Fruit fly (Drosophila melanogaster) whole organism, prepupa: Measurements from ENCODE around the gene CG9257.
A peak's percentile ranks its signal among the peaks of the same experiment; 100 is the strongest.

Experiments
- Blimp-1 ChIP-seq: fragments of 200-800 bp; sonication (Bioruptor generic); optimal IDR thresholded peaks from 3 replicates; lab custom pipeline; 2017; ENCODE audit warnings: missing biosample characterization, missing genetic modification characterization, mild to moderate bottlenecking, moderate library complexity, missing genetic modification reagents
- CG10669 ChIP-seq: fragments of 200-800 bp; sonication (Bioruptor generic); optimal IDR thresholded peaks from 3 replicates; lab custom pipeline; 2018; ENCODE audit warnings: missing biosample characterization, mild to moderate bottlenecking, missing genetic modification characterization, moderate library complexity
- CG11294 ChIP-seq: fragments of 200-800 bp; sonication (Bioruptor generic); IDR thresholded peaks from 2 replicates; pipeline ENCODE4 v1.3.6; 2022; ENCODE audit warnings: missing biosample characterization, missing genetic modification characterization
- CG11902 ChIP-seq: fragments of 200-800 bp; sonication (Bioruptor generic); optimal IDR thresholded peaks from 3 replicates; lab custom pipeline; 2016; ENCODE audit warnings: missing biosample characterization, missing genetic modification characterization
- CG15336 ChIP-seq: fragments of 200-800 bp; sonication (Bioruptor generic); IDR thresholded peaks from 2 replicates; pipeline ENCODE4 v1.3.6; 2022; ENCODE audit warnings: missing biosample characterization, missing genetic modification characterization
- CG1621 ChIP-seq: fragments of 200-800 bp; sonication (Bioruptor generic); optimal IDR thresholded peaks from 3 replicates; lab custom pipeline; 2018; ENCODE audit warnings: missing biosample characterization, mild to moderate bottlenecking, missing genetic modification characterization
- CG16779 ChIP-seq: fragments of 200-800 bp; sonication (Bioruptor generic); optimal IDR thresholded peaks from 3 replicates; lab custom pipeline; 2017; ENCODE audit warnings: missing biosample characterization, mild to moderate bottlenecking, missing genetic modification characterization
- CG3032 ChIP-seq: fragments of 200-800 bp; optimal IDR thresholded peaks from 2 replicates; lab custom pipeline; 2019; ENCODE audit warnings: missing biosample characterization, mild to moderate bottlenecking, missing genetic modification characterization, moderate library complexity
- CG31627 ChIP-seq: fragments of 200-800 bp; sonication (Bioruptor generic); optimal IDR thresholded peaks from 3 replicates; lab custom pipeline; 2016; ENCODE audit warnings: missing biosample characterization, missing genetic modification characterization
- CG32006 ChIP-seq: fragments of 200-800 bp; sonication (Bioruptor generic); optimal IDR thresholded peaks from 3 replicates; lab custom pipeline; 2017; ENCODE audit warnings: missing biosample characterization, mild to moderate bottlenecking, missing genetic modification characterization
- CG34406 ChIP-seq: fragments of 200-800 bp; sonication (Bioruptor generic); optimal IDR thresholded peaks from 3 replicates; lab custom pipeline; 2016; ENCODE audit warnings: missing biosample characterization, missing genetic modification characterization
- CG4318 ChIP-seq: fragments of 200-800 bp; sonication (Bioruptor generic); optimal IDR thresholded peaks from 3 replicates; lab custom pipeline; 2017; ENCODE audit warnings: missing biosample characterization, mild to moderate bottlenecking, missing genetic modification characterization
- CG6792 ChIP-seq: fragments of 200-800 bp; sonication (Bioruptor generic); optimal IDR thresholded peaks from 3 replicates; lab custom pipeline; 2016; ENCODE audit warnings: missing biosample characterization, missing genetic modification characterization
- CG6808 ChIP-seq: fragments of 200-800 bp; sonication (Bioruptor generic); optimal IDR thresholded peaks from 3 replicates; lab custom pipeline; 2017; ENCODE audit warnings: missing biosample characterization, missing genetic modification characterization, mild to moderate bottlenecking, moderate library complexity, missing genetic modification reagents
- CG6854 ChIP-seq: fragments of 200-800 bp; sonication (Bioruptor generic); optimal IDR thresholded peaks from 2 replicates; lab custom pipeline; 2017; ENCODE audit warnings: missing biosample characterization, mild to moderate bottlenecking, missing genetic modification characterization
- CG7368 ChIP-seq: fragments of 200-800 bp; sonication (Bioruptor generic); optimal IDR thresholded peaks from 3 replicates; lab custom pipeline; 2016; ENCODE audit warnings: missing biosample characterization, missing genetic modification characterization
- CG8319 ChIP-seq: fragments of 200-800 bp; sonication (Bioruptor generic); optimal IDR thresholded peaks from 3 replicates; lab custom pipeline; 2016; ENCODE audit warnings: missing biosample characterization, missing genetic modification characterization
- CG8632 ChIP-seq: fragments of 200-800 bp; sonication (Bioruptor generic); optimal IDR thresholded peaks from 3 replicates; lab custom pipeline; 2016; ENCODE audit warnings: missing biosample characterization, missing genetic modification characterization
- CG9139 ChIP-seq: fragments of 200-800 bp; sonication (Bioruptor generic); optimal IDR thresholded peaks from 3 replicates; lab custom pipeline; 2017; ENCODE audit warnings: missing biosample characterization, mild to moderate bottlenecking, missing genetic modification characterization
- Eip75B ChIP-seq: fragments of 200-800 bp; sonication (Bioruptor generic); optimal IDR thresholded peaks from 3 replicates; lab custom pipeline; 2016; ENCODE audit warnings: missing biosample characterization, missing genetic modification characterization
- Eip93F ChIP-seq: fragments of 200-800 bp; sonication (Bioruptor generic); optimal IDR thresholded peaks from 2 replicates; lab custom pipeline; 2016; ENCODE audit warnings: missing biosample characterization, mild to moderate bottlenecking, missing genetic modification characterization
- Ets21C ChIP-seq: fragments of 200-800 bp; sonication (Bioruptor generic); optimal IDR thresholded peaks from 3 replicates; lab custom pipeline; 2016; ENCODE audit warnings: missing biosample characterization, missing genetic modification characterization
- Ets96B ChIP-seq: fragments of 200-800 bp; optimal IDR thresholded peaks from 2 replicates; lab custom pipeline; 2019; ENCODE audit warnings: missing biosample characterization, mild to moderate bottlenecking, missing genetic modification characterization, moderate library complexity
- Gug ChIP-seq: fragments of 200-800 bp; sonication (Bioruptor generic); IDR thresholded peaks from 2 replicates; pipeline ENCODE4 v1.3.6; 2022; ENCODE audit warnings: missing biosample characterization, missing genetic modification characterization
- Hr39 ChIP-seq: fragments of 200-800 bp; sonication (Bioruptor generic); optimal IDR thresholded peaks from 2 replicates; lab custom pipeline; 2016; ENCODE audit warnings: missing biosample characterization, missing genetic modification characterization
- Hr4 ChIP-seq: fragments of 200-800 bp; sonication (Bioruptor generic); optimal IDR thresholded peaks from 3 replicates; lab custom pipeline; 2016; ENCODE audit warnings: missing biosample characterization, missing genetic modification characterization
- Met ChIP-seq: fragments of 200-800 bp; sonication (Bioruptor generic); optimal IDR thresholded peaks from 3 replicates; lab custom pipeline; 2016; ENCODE audit warnings: missing biosample characterization, missing genetic modification characterization
- Smox ChIP-seq: fragments of 200-800 bp; sonication (Bioruptor generic); optimal IDR thresholded peaks from 3 replicates; lab custom pipeline; 2016; ENCODE audit warnings: missing biosample characterization, missing genetic modification characterization
- Sox102F ChIP-seq: fragments of 200-800 bp; sonication (Bioruptor generic); optimal IDR thresholded peaks from 2 replicates; lab custom pipeline; 2016; ENCODE audit warnings: missing biosample characterization, mild to moderate bottlenecking, missing genetic modification characterization
- Sox14 ChIP-seq: fragments of 200-800 bp; sonication (Bioruptor generic); optimal IDR thresholded peaks from 3 replicates; lab custom pipeline; 2016; ENCODE audit warnings: missing biosample characterization, missing genetic modification characterization
- Sox15 ChIP-seq: fragments of 200-800 bp; sonication (Bioruptor generic); optimal IDR thresholded peaks from 3 replicates; lab custom pipeline; 2016; ENCODE audit warnings: missing biosample characterization, missing genetic modification characterization
- achi ChIP-seq: fragments of 200-800 bp; sonication (Bioruptor generic); optimal IDR thresholded peaks from 3 replicates; lab custom pipeline; 2016; ENCODE audit warnings: missing biosample characterization, missing genetic modification characterization
- acj6 ChIP-seq: fragments of 200-800 bp; sonication (Bioruptor generic); optimal IDR thresholded peaks from 3 replicates; lab custom pipeline; 2016; ENCODE audit warnings: missing biosample characterization, missing genetic modification characterization
- cyc ChIP-seq: fragments of 200-800 bp; sonication (Bioruptor generic); optimal IDR thresholded peaks from 3 replicates; lab custom pipeline; 2016; ENCODE audit warnings: missing biosample characterization, missing genetic modification characterization
- dac ChIP-seq: fragments of 200-800 bp; sonication (Bioruptor generic); optimal IDR thresholded peaks from 2 replicates; lab custom pipeline; 2017; ENCODE audit warnings: missing biosample characterization, mild to moderate bottlenecking, missing genetic modification characterization
- dsx ChIP-seq: fragments of 200-800 bp; optimal IDR thresholded peaks from 3 replicates; lab custom pipeline; 2019; ENCODE audit warnings: missing biosample characterization, mild to moderate bottlenecking, missing genetic modification characterization, moderate library complexity; ENCODE audit not compliant: poor library complexity, severe bottlenecking
- eg ChIP-seq: fragments of 200-800 bp; sonication (Bioruptor generic); IDR thresholded peaks from 3 replicates; pipeline ENCODE4 v1.3.6; 2022; ENCODE audit warnings: missing biosample characterization, missing genetic modification characterization
- fd59A ChIP-seq: fragments of 200-800 bp; sonication (Bioruptor generic); optimal IDR thresholded peaks from 2 replicates; lab custom pipeline; 2017; ENCODE audit warnings: missing biosample characterization, mild to moderate bottlenecking, missing genetic modification characterization, missing genetic modification reagents
- fd85E ChIP-seq: fragments of 200-800 bp; sonication (Bioruptor generic); optimal IDR thresholded peaks from 3 replicates; lab custom pipeline; 2016; ENCODE audit warnings: missing biosample characterization, missing genetic modification characterization
- fkh ChIP-seq: fragments of 200-800 bp; sonication (Bioruptor generic); optimal IDR thresholded peaks from 3 replicates; lab custom pipeline; 2017; ENCODE audit warnings: missing biosample characterization, mild to moderate bottlenecking, missing genetic modification characterization, moderate library complexity
- lz ChIP-seq: fragments of 200-800 bp; sonication (Bioruptor generic); optimal IDR thresholded peaks from 3 replicates; lab custom pipeline; 2016; ENCODE audit warnings: missing biosample characterization, missing genetic modification characterization
- net ChIP-seq: fragments of 200-800 bp; sonication (Bioruptor generic); optimal IDR thresholded peaks from 3 replicates; lab custom pipeline; 2016; ENCODE audit warnings: missing biosample characterization, missing genetic modification characterization
- salr ChIP-seq, 2 experiments: fragments of 200-800 bp; sonication (Bioruptor generic); optimal IDR thresholded peaks; 3 replicates each; lab custom pipeline; 2016 to 2018; ENCODE audit warnings: missing biosample characterization in 2 of 2, missing genetic modification characterization in 2 of 2, mild to moderate bottlenecking in 1 of 2
- ss ChIP-seq, 2 experiments: fragments of 200-800 bp; sonication (Bioruptor generic); optimal IDR thresholded peaks; 2 replicates in 1 of 2; 3 replicates in 1 of 2; lab custom pipeline; 2017 to 2018; ENCODE audit warnings: mild to moderate bottlenecking in 2 of 2, missing biosample characterization in 2 of 2, missing genetic modification characterization in 2 of 2, moderate library complexity in 1 of 2
- svp ChIP-seq: fragments of 200-800 bp; sonication (Bioruptor generic); peaks from one replicate; lab custom pipeline; 2016; ENCODE audit warnings: missing biosample characterization, missing genetic modification characterization
- vri ChIP-seq: fragments of 200-800 bp; sonication (Bioruptor generic); optimal IDR thresholded peaks from 3 replicates; lab custom pipeline; 2016; ENCODE audit warnings: missing biosample characterization, mild to moderate bottlenecking, missing genetic modification characterization

Gene CG9257

DNA sequence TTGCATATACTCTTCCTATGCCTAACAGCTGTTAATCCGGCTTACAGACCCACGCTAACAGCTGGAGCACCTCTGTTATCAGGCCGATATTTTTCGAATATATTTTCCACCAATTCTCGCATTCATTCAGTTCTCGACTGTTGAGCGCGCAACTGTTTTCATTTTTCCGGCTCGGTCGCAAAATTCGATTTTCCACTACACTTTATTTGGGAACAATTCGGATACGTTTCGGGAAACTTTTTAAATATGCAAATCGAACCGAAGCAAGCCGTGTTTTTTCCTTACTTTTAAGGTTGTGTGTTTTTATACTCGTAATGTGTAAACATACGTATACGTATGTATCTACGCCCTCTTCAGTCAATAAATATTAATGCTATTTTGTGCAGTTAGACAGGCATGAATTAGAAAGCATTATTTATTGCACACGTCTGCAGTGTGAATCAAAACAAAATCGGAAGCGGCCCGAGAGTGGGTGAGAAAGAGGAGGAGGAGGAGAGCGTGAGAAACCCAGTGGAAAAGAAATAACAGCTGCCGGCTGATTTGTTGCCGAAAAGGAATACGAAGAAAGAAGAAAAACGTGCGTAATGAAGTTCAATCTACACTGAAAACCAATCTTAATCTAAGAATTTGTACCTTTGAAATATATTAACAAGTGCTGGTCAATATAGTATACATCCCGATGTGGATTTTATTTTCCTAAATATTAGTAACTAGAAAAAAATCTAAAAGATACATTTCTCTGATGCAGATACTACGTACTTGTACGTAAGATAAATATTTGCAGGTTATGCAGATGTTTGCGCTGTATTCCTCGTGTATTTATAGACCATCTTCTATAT lies 5.3 kb downstream of the CG9257 start (continued):
- TF ChIP-seq ss (GFP tag; optimal IDR thresholded peaks at IDR 0.05; lab: Kevin White, UChicago) (no peak), CG9139 (no peak), Sox14 (GFP tag; lab: Kevin White, UChicago) (no peak), Hr4 (GFP tag; lab: Kevin White, UChicago) (peak; percentile 59), cyc (GFP tag; lab: Kevin White, UChicago) (peak; percentile 12), achi (GFP tag; lab: Kevin White, UChicago) (peak; percentile 59), Sox15 (GFP tag; lab: Kevin White, UChicago) (no peak), CG6854 (peak; percentile 24), salr (GFP tag; optimal IDR thresholded peaks at IDR 0.05; lab: Kevin White, UChicago) (peak in 1 of 2 experiments; percentile 34), CG6808 (GFP tag; lab: Kevin White, UChicago) (no peak), svp (GFP tag; lab: Kevin White, UChicago) (no peak), CG11294 (GFP tag; lab: Robert Waterston, UW) (no peak), lz (GFP tag; lab: Kevin White, UChicago) (peak; percentile 47), CG15336 (GFP tag; lab: Robert Waterston, UW) (no peak; the same call in 1 of the 2 replicates), dac (GFP tag; lab: Kevin White, UChicago) (no peak)

DNA sequence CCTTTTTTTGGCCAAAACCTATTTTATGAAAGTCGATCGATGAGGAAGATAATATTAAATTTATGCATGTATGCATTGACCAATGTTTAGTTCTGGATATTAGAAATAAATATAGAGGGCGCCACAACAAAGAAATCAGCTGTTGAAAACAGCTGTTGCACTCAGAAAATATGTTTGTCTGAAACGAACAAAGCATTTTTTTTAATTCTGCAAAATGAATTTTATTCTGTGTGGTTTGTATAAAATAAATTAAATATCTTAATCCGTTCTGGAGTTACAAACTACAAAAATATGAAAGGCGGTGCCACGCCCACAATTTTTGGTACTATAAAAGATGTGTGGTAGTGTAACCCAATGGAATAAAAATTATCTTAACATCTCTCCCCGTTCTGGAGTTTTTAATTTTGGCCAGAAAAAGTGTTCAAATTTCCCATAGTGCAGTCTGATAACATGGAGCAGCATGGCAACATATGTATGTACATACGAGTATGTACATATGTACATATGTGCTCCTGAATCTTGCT lies 6.3 kb downstream of the CG9257 start:
- TF ChIP-seq net (GFP tag; lab: Kevin White, UChicago) (peak; percentile 37), CG6792 (GFP tag; lab: Kevin White, UChicago) (peak; percentile 11), Hr4 (GFP tag; lab: Kevin White, UChicago) (peak; percentile 67), CG10669 (GFP tag; lab: Kevin White, UChicago) (peak; percentile 19), Ets96B (tag; lab: Kevin White, UChicago) (no peak), CG31627 (peak; percentile 33), Gug (GFP tag; lab: Robert Waterston, UW) (no peak), CG8319 (no peak), acj6 (peak; percentile 49), CG11902 (GFP tag; lab: Kevin White, UChicago) (no peak), CG34406 (GFP tag; lab: Kevin White, UChicago) (peak; percentile 37), Hr39 (GFP tag; lab: Kevin White, UChicago) (peak; percentile 30), CG32006 (GFP tag; lab: Kevin White, UChicago) (no peak), CG3032 (tag; lab: Kevin White, UChicago) (no peak), fd85E (GFP tag; lab: Kevin White, UChicago) (no peak), Sox15 (GFP tag; lab: Kevin White, UChicago) (peak; percentile 6), CG8632 (GFP tag; lab: Kevin White, UChicago) (peak; percentile 6), svp (GFP tag; lab: Kevin White, UChicago) (peak; percentile 80), dsx (GFP tag; lab: Kevin White, UChicago) (no peak), Sox102F (peak; percentile 61), fkh (GFP tag; lab: Kevin White, UChicago) (peak; percentile 15), CG6808 (GFP tag; lab: Kevin White, UChicago) (peak; percentile 33), CG7368 (GFP tag; lab: Kevin White, UChicago) (no peak), CG6854 (no peak), Smox (peak; percentile 34), Eip75B (peak; percentile 53), CG1621 (no peak), CG4318 (peak; percentile 42), cyc (GFP tag; lab: Kevin White, UChicago) (peak; percentile 46), dac (GFP tag; lab: Kevin White, UChicago) (no peak), eg (GFP tag; lab: Robert Waterston, UW) (no peak; the same call in 2 of the 3 replicates), CG11294 (GFP tag; lab: Robert Waterston, UW) (peak; percentile 14; the same call in 1 of the 2 replicates), CG16779 (tag; lab: Kevin White, UChicago) (no peak), salr (GFP tag; optimal IDR thresholded peaks at IDR 0.05; lab: Kevin White, UChicago) (peak in 1 of 2 experiments; percentile 18), vri (GFP tag; lab: Kevin White, UChicago) (peak; percentile 12), fd59A (GFP tag; lab: Kevin White, UChicago) (peak; percentile 49), Met (GFP tag; lab: Kevin White, UChicago) (peak; percentile 45), Eip93F (GFP tag; lab: Kevin White, UChicago) (peak; percentile 3), Blimp-1 (no peak), Ets21C (GFP tag; lab: Kevin White, UChicago) (peak; percentile 17)
